Fruit fly (Drosophila melanogaster) whole organism, pupa: Measurements from ENCODE around the gene nullo.

Experiments
- CG12605 ChIP-seq: fragments of 200-800 bp; sonication (Bioruptor generic); IDR thresholded peaks from 2 replicates; pipeline ENCODE4 v1.3.6; 2022; ENCODE audit warnings: missing biosample characterization, missing genetic modification characterization
- CG4496 ChIP-seq: fragments of 200-800 bp; sonication (Bioruptor generic); IDR thresholded peaks from 3 replicates; pipeline ENCODE4 v1.3.6; 2022; ENCODE audit warnings: missing biosample characterization, missing genetic modification characterization
- EcR ChIP-seq: fragments of 200-800 bp; sonication (Bioruptor generic); optimal IDR thresholded peaks from 3 replicates; lab custom pipeline; 2019; ENCODE audit warnings: missing biosample characterization, missing genetic modification characterization, mild to moderate bottlenecking, moderate library complexity, missing genetic modification reagents

- TF ChIP-seq CG12605 (GFP tag; lab: Robert Waterston, UW) (peak; percentile 69), EcR (GFP tag; lab: Kevin White, UChicago) (no peak), CG4496 (peak; percentile 75; the same call in 2 of the 3 replicates)
Measured at dm6 chrX:7097071-7097858, 48.0 kb downstream of the nullo start.
